Fruit fly (Drosophila melanogaster): ENCODE measurements around the gene SP1029.
A peak's percentile ranks its signal among the peaks of the same experiment; 100 is the strongest.

- TF ChIP-seq CG8159 (tag; optimal IDR thresholded peaks at IDR 0.05) (peak; percentile 100), CG34367 (tag; optimal IDR thresholded peaks at IDR 0.05) (peak; percentile 100), Ets98B (GFP tag; IDR thresholded peaks at IDR 0.05) (peak; percentile 100), CG8301 (tag; optimal IDR thresholded peaks at IDR 0.05) (peak; percentile 100), CG17806 (tag; optimal IDR thresholded peaks at IDR 0.05) (peak; percentile 100), CG13204 (GFP tag; optimal IDR thresholded peaks at IDR 0.05) (peak; percentile 99), Pif1B (GFP tag; optimal IDR thresholded peaks at IDR 0.05) (peak; percentile 100), CG32121 (GFP tag; IDR thresholded peaks at IDR 0.05) (peak; percentile 100), Snoo (tag; optimal IDR thresholded peaks at IDR 0.05) (peak; percentile 100)
These were observed 36.0 kb downstream of the SP1029 start for dm6 chr3R:29214262-29214661.
